Worm (Caenorhabditis elegans) whole organism, late embryonic: Measurements from ENCODE around the gene bub-3.

Experiments used
- ceh-31 ChIP-seq: sonication (generic microtip); optimal IDR thresholded peaks from 2 replicates; lab custom pipeline; 2016; ENCODE audit warnings: missing genetic modification characterization, missing compliant biosample characterization
- ceh-45 ChIP-seq: fragments of 200-800 bp; sonication (Bioruptor generic); IDR thresholded peaks from 2 replicates; pipeline ENCODE4 v1.3.6; 2022; ENCODE audit warnings: missing genetic modification reagents, missing genetic modification characterization, missing compliant biosample characterization
- ceh-6 ChIP-seq: fragments of 200-800 bp; sonication (Bioruptor generic); optimal IDR thresholded peaks from 2 replicates; lab custom pipeline; 2018; ENCODE audit warnings: mild to moderate bottlenecking, missing genetic modification characterization, missing compliant biosample characterization
- dve-1 ChIP-seq: sonication (generic microtip); optimal IDR thresholded peaks from 2 replicates; lab custom pipeline; 2017; ENCODE audit warnings: antibody characterized with exemption, mild to moderate bottlenecking, missing genetic modification characterization, missing compliant biosample characterization
- elt-2 ChIP-seq: sonication (generic microtip); optimal IDR thresholded peaks from 2 replicates; lab custom pipeline; 2016; ENCODE audit warnings: missing genetic modification reagents, missing genetic modification characterization, missing compliant biosample characterization
- elt-4 ChIP-seq: sonication (generic microtip); optimal IDR thresholded peaks from 2 replicates; lab custom pipeline; 2016; ENCODE audit warnings: missing genetic modification characterization, missing compliant biosample characterization
- ets-4 ChIP-seq: sonication (generic microtip); optimal IDR thresholded peaks from 2 replicates; lab custom pipeline; 2016; ENCODE audit warnings: missing genetic modification characterization, missing compliant biosample characterization
- fax-1 ChIP-seq: sonication (generic microtip); optimal IDR thresholded peaks from 2 replicates; lab custom pipeline; 2016; ENCODE audit warnings: missing genotype, missing genetic modification characterization, missing compliant biosample characterization
- gmeb-2 ChIP-seq: sonication (generic microtip); optimal IDR thresholded peaks from 2 replicates; lab custom pipeline; 2016; ENCODE audit warnings: missing genetic modification characterization, inconsistent platforms, missing compliant biosample characterization
- hlh-30 ChIP-seq: sonication (generic microtip); optimal IDR thresholded peaks from 2 replicates; lab custom pipeline; 2017; ENCODE audit warnings: antibody characterized with exemption, missing genetic modification characterization, missing compliant biosample characterization; ENCODE audit not compliant: insufficient read depth
- hlh-8 ChIP-seq: sonication (generic microtip); optimal IDR thresholded peaks from 2 replicates; lab custom pipeline; 2016; ENCODE audit warnings: missing genotype, missing genetic modification characterization, missing compliant biosample characterization
- lim-6 ChIP-seq: sonication (generic microtip); optimal IDR thresholded peaks from 2 replicates; lab custom pipeline; 2016; ENCODE audit warnings: missing genetic modification characterization, missing compliant biosample characterization
- madf-2 ChIP-seq: sonication (generic microtip); optimal IDR thresholded peaks from 2 replicates; lab custom pipeline; 2017; ENCODE audit warnings: missing genetic modification characterization, missing compliant biosample characterization
- mec-3 ChIP-seq: sonication (generic microtip); optimal IDR thresholded peaks from 2 replicates; lab custom pipeline; 2016; ENCODE audit warnings: borderline replicate concordance, missing genetic modification characterization, missing compliant biosample characterization
- nfya-1 ChIP-seq: sonication (generic microtip); optimal IDR thresholded peaks from 2 replicates; lab custom pipeline; 2017; ENCODE audit warnings: missing genetic modification characterization, mild to moderate bottlenecking, missing compliant biosample characterization, antibody characterized with exemption, moderate library complexity
- pax-1 ChIP-seq: fragments of 150-350 bp; optimal IDR thresholded peaks from 2 replicates; lab custom pipeline; 2014; ENCODE audit warnings: missing biosample characterization, missing genetic modification characterization
- rnt-1 ChIP-seq: sonication (generic microtip); optimal IDR thresholded peaks from 2 replicates; lab custom pipeline; 2016; ENCODE audit warnings: missing genetic modification characterization, missing compliant biosample characterization
- sox-2 ChIP-seq: fragments of 200-800 bp; sonication (Bioruptor generic); IDR thresholded peaks from 2 replicates; pipeline ENCODE4 v1.3.6; 2022; ENCODE audit warnings: missing genetic modification reagents, missing genetic modification characterization, missing compliant biosample characterization
- syd-9 ChIP-seq: sonication (generic microtip); optimal IDR thresholded peaks from 2 replicates; lab custom pipeline; 2016; ENCODE audit warnings: mild to moderate bottlenecking, missing genetic modification characterization, moderate library complexity, missing compliant biosample characterization
- ttx-3 ChIP-seq: sonication (generic microtip); optimal IDR thresholded peaks from 2 replicates; lab custom pipeline; 2016; ENCODE audit warnings: missing genetic modification reagents, missing genetic modification characterization, missing compliant biosample characterization
- unc-3 ChIP-seq, 2 experiments: fragments of 200-800 bp in 1 of 2; sonication (Bioruptor generic) in 1 of 2; sonication (generic microtip) in 1 of 2; conservative IDR thresholded peaks in 1 of 2; optimal IDR thresholded peaks in 1 of 2; 2 replicates each; pipeline versions ENCODE4 v1.3.6 to Lab custom; 2016 to 2022; ENCODE audit warnings: missing compliant biosample characterization in 2 of 2, missing genetic modification characterization in 2 of 2, missing genetic modification reagents in 1 of 2
- unc-55 ChIP-seq: sonication (generic microtip); optimal IDR thresholded peaks from 2 replicates; lab custom pipeline; 2017; ENCODE audit warnings: missing biosample characterization, missing genetic modification reagents, missing genetic modification characterization
- unc-86 ChIP-seq: sonication (generic microtip); optimal IDR thresholded peaks from 2 replicates; lab custom pipeline; 2016; ENCODE audit warnings: missing genetic modification characterization, missing compliant biosample characterization
- zip-5 ChIP-seq: sonication (generic microtip); optimal IDR thresholded peaks from 2 replicates; lab custom pipeline; 2016; ENCODE audit warnings: missing genetic modification characterization, missing compliant biosample characterization
- ztf-16 ChIP-seq: sonication (generic microtip); optimal IDR thresholded peaks from 2 replicates; lab custom pipeline; 2017; ENCODE audit warnings: missing genetic modification characterization, missing compliant biosample characterization

Gene bub-3

ce11 chrII:13729416-13729815 is 3.6 kb downstream of the bub-3 start, which contains the start of gene Y54G9A.9:
Y54G9A.9 (plus strand) TSS chrII:13729716.
- TF ChIP-seq syd-9 (no peak), dve-1 (tag; lab: Kevin White, UChicago) (no peak), gmeb-2 (no peak)

- TF ChIP-seq elt-2 (tag; lab: Kevin White, UChicago), result no peak
- no peak for TF ChIP-seq rnt-1 (tag; lab: Kevin White, UChicago)
- TF ChIP-seq nfya-1 (tag; lab: Kevin White, UChicago), result no peak
- TF ChIP-seq hlh-8 (tag; lab: Kevin White, UChicago), result no peak
- TF ChIP-seq fax-1 (tag; lab: Kevin White, UChicago), result no peak
- no peak for TF ChIP-seq ceh-6 (GFP tag; lab: Kevin White, UChicago)
- no peak for TF ChIP-seq unc-86 (tag; lab: Kevin White, UChicago)
- no peak for TF ChIP-seq ceh-45
- no peak for TF ChIP-seq lim-6 (tag; lab: Kevin White, UChicago)
- TF ChIP-seq, all 69 proteins: peak for 0
These were observed 6.3 kb downstream of the bub-3 start for ce11 chrII:13732146-13732545.

ce11 chrII:13732577-13732976 is 6.7 kb downstream of the bub-3 start:
- no peak for TF ChIP-seq pax-1
- TF ChIP-seq mec-3, result no peak
- no peak for TF ChIP-seq syd-9
- no peak for TF ChIP-seq ztf-16 (tag; lab: Kevin White, UChicago)

ce11 chrII:13736089-13736488 is 10.2 kb downstream of the bub-3 start, which contains the start of gene R06B9.5:
R06B9.5 (plus strand) TSS chrII:13736320.
- TF ChIP-seq pax-1 (no peak), madf-2 (peak; percentile 40)
- TF ChIP-seq, all 69 proteins: peak for 1

ce11 chrII:13736906-13737305 is 11.0 kb downstream of the bub-3 start:
- TF ChIP-seq sox-2 (GFP tag; lab: Robert Waterston, UW), result no peak
- peak; percentile 25 for TF ChIP-seq unc-55 (GFP tag; lab: Kevin White, UChicago)
- TF ChIP-seq ceh-6 (GFP tag; lab: Kevin White, UChicago), result no peak
- peak; percentile 2 for TF ChIP-seq elt-2 (tag; lab: Kevin White, UChicago)

ce11 chrII:13737751-13738525 is 12.1 kb downstream of the bub-3 start:
- TF ChIP-seq hlh-30 (tag; lab: Kevin White, UChicago), result peak; percentile 74
- TF ChIP-seq dve-1 (tag; lab: Kevin White, UChicago), result no peak
- TF ChIP-seq rnt-1 (tag; lab: Kevin White, UChicago), result peak; percentile 71
- peak; percentile 3 for TF ChIP-seq ceh-31 (tag; lab: Kevin White, UChicago)
- peak; percentile 25 for TF ChIP-seq elt-2 (tag; lab: Kevin White, UChicago)

ce11 chrII:13739423-13739822 is 13.6 kb downstream of the bub-3 start:
- TF ChIP-seq pax-1 (peak; percentile 79), nfya-1 (tag; lab: Kevin White, UChicago) (peak; percentile 29), zip-5 (no peak)

- TF ChIP-seq lim-6 (tag; lab: Kevin White, UChicago) (no peak), nfya-1 (tag; lab: Kevin White, UChicago) (peak; percentile 99), unc-3 (GFP tag; conservative IDR thresholded peaks at IDR 0.05; lab: Robert Waterston, UW) (no peak), unc-3 (tag; optimal IDR thresholded peaks at IDR 0.05; lab: Kevin White, UChicago) (no peak), ttx-3 (tag; lab: Kevin White, UChicago) (no peak), ceh-45 (no peak), mec-3 (no peak), ets-4 (no peak), elt-4 (no peak), elt-2 (tag; lab: Kevin White, UChicago) (no peak)
These were observed 15.6 kb downstream of the bub-3 start, which contains the start of gene mig-14 for ce11 chrII:13741449-13741848. mig-14 (plus strand) TSS chrII:13741738.
